Fruit fly (Drosophila melanogaster) whole organism, embryonic: ENCODE data around the gene SNRPG.

Experiments used
- Blimp-1 ChIP-seq: fragments of 200-800 bp; sonication (Bioruptor generic); optimal IDR thresholded peaks from 3 replicates; lab custom pipeline; 2018; ENCODE audit warnings: missing biosample characterization, missing genetic modification characterization, mild to moderate bottlenecking, moderate library complexity, missing genetic modification reagents
- CG13775 ChIP-seq: fragments of 200-800 bp; sonication (Bioruptor generic); optimal IDR thresholded peaks from 3 replicates; lab custom pipeline; 2017; ENCODE audit warnings: missing biosample characterization, mild to moderate bottlenecking, missing genetic modification characterization
- CG14050 ChIP-seq: fragments of 200-800 bp; sonication (Bioruptor generic); IDR thresholded peaks from 3 replicates; pipeline ENCODE4 v1.3.6; 2022; ENCODE audit warnings: missing biosample characterization, missing genetic modification characterization
- CG1603 ChIP-seq: fragments of 200-800 bp; sonication (Bioruptor generic); optimal IDR thresholded peaks from 2 replicates; lab custom pipeline; 2019; ENCODE audit warnings: missing biosample characterization, mild to moderate bottlenecking, missing genetic modification characterization, moderate library complexity
- CG16779 ChIP-seq: fragments of 200-800 bp; sonication (Bioruptor generic); IDR thresholded peaks from 2 replicates; pipeline ENCODE4 v1.3.6; 2022; ENCODE audit warnings: missing biosample characterization, missing genetic modification characterization
- CG17359 ChIP-seq: fragments of 200-800 bp; sonication (Bioruptor generic); optimal IDR thresholded peaks from 3 replicates; lab custom pipeline; 2018; ENCODE audit warnings: missing biosample characterization, mild to moderate bottlenecking, missing genetic modification characterization, moderate library complexity
- CG17385 ChIP-seq: fragments of 200-800 bp; sonication (Bioruptor generic); optimal IDR thresholded peaks from 3 replicates; lab custom pipeline; 2018; ENCODE audit warnings: missing biosample characterization, mild to moderate bottlenecking, missing genetic modification characterization
- CG1832 ChIP-seq: fragments of 200-800 bp; sonication (Bioruptor generic); optimal IDR thresholded peaks from 2 replicates; lab custom pipeline; 2017; ENCODE audit warnings: missing biosample characterization, mild to moderate bottlenecking, missing genetic modification characterization, inconsistent platforms
- CG2202 ChIP-seq: fragments of 200-800 bp; sonication (Bioruptor generic); optimal IDR thresholded peaks from 2 replicates; lab custom pipeline; 2018; ENCODE audit warnings: missing biosample characterization, mild to moderate bottlenecking, missing genetic modification characterization
- CG33557 ChIP-seq: fragments of 200-800 bp; sonication (Bioruptor generic); optimal IDR thresholded peaks from 2 replicates; lab custom pipeline; 2019; ENCODE audit warnings: missing biosample characterization, mild to moderate bottlenecking, missing genetic modification characterization, moderate library complexity
- CG4404 ChIP-seq: fragments of 200-800 bp; sonication (Bioruptor generic); IDR thresholded peaks from 2 replicates; pipeline ENCODE4 v1.3.6; 2022; ENCODE audit warnings: missing biosample characterization, missing genetic modification characterization
- CG8388 ChIP-seq: fragments of 200-800 bp; sonication (Bioruptor generic); optimal IDR thresholded peaks from 2 replicates; lab custom pipeline; 2019; ENCODE audit warnings: missing biosample characterization, mild to moderate bottlenecking, missing genetic modification characterization, moderate library complexity
- CHES-1-like ChIP-seq: fragments of 200-800 bp; sonication (Bioruptor generic); optimal IDR thresholded peaks from 2 replicates; lab custom pipeline; 2016; ENCODE audit warnings: missing biosample characterization, missing genetic modification characterization
- Camta ChIP-seq: fragments of 200-800 bp; sonication (Bioruptor generic); optimal IDR thresholded peaks from 2 replicates; lab custom pipeline; 2016; ENCODE audit warnings: missing biosample characterization, missing genetic modification characterization
- CkIIα-i1 ChIP-seq: fragments of 200-800 bp; sonication (Bioruptor generic); IDR thresholded peaks from 2 replicates; pipeline ENCODE4 v1.3.6; 2022; ENCODE audit warnings: missing biosample characterization, missing genetic modification characterization
- Dek ChIP-seq: fragments of 200-800 bp; sonication (Bioruptor generic); optimal IDR thresholded peaks from 3 replicates; lab custom pipeline; 2019; ENCODE audit warnings: missing biosample characterization, mild to moderate bottlenecking, missing genetic modification characterization, moderate library complexity
- Elba2 ChIP-seq: fragments of 200-800 bp; sonication (Bioruptor generic); optimal IDR thresholded peaks from 3 replicates; lab custom pipeline; 2016; ENCODE audit warnings: missing biosample characterization, missing genetic modification characterization
- HLHmδ ChIP-seq: fragments of 200-800 bp; sonication (Bioruptor generic); optimal IDR thresholded peaks from 2 replicates; lab custom pipeline; 2018; ENCODE audit warnings: missing biosample characterization, mild to moderate bottlenecking, missing genetic modification characterization, moderate library complexity
- HmgZ ChIP-seq: fragments of 200-800 bp; sonication (Bioruptor generic); optimal IDR thresholded peaks from 2 replicates; lab custom pipeline; 2018; ENCODE audit warnings: missing biosample characterization, mild to moderate bottlenecking, missing genetic modification characterization
- Lhr ChIP-seq: fragments of 200-800 bp; sonication (Bioruptor generic); optimal IDR thresholded peaks from 3 replicates; lab custom pipeline; 2017; ENCODE audit warnings: mild to moderate bottlenecking, missing biosample characterization, missing genetic modification reagents, missing genetic modification characterization
- Lim3 ChIP-seq: fragments of 200-800 bp; sonication (Bioruptor generic); IDR thresholded peaks from 2 replicates; pipeline ENCODE4 v1.3.6; 2022; ENCODE audit warnings: missing biosample characterization, missing genetic modification characterization
- Pdp1 ChIP-seq, 2 experiments: fragments of 200-800 bp; sonication (Bioruptor generic); optimal IDR thresholded peaks; 3 replicates each; lab custom pipeline; 2016; ENCODE audit warnings: missing biosample characterization in 2 of 2, missing genetic modification characterization in 2 of 2, mild to moderate bottlenecking in 1 of 2, moderate library complexity in 1 of 2
- Side ChIP-seq: fragments of 200-800 bp; sonication (Bioruptor generic); optimal IDR thresholded peaks from 2 replicates; lab custom pipeline; 2016; ENCODE audit warnings: missing biosample characterization, missing genetic modification characterization
- Sox102F ChIP-seq: fragments of 200-800 bp; sonication (Bioruptor generic); optimal IDR thresholded peaks from 2 replicates; lab custom pipeline; 2018; ENCODE audit warnings: missing biosample characterization, mild to moderate bottlenecking, missing genetic modification characterization, moderate library complexity
- YL-1 ChIP-seq: fragments of 200-800 bp; sonication (Bioruptor generic); optimal IDR thresholded peaks from 3 replicates; lab custom pipeline; 2017; ENCODE audit warnings: missing biosample characterization, mild to moderate bottlenecking, missing genetic modification characterization
- ac ChIP-seq: fragments of 200-800 bp; sonication (Bioruptor generic); optimal IDR thresholded peaks from 3 replicates; lab custom pipeline; 2017; ENCODE audit warnings: missing biosample characterization, mild to moderate bottlenecking, missing genetic modification characterization
- ash1 ChIP-seq: fragments of 200-800 bp; sonication (Bioruptor generic); optimal IDR thresholded peaks from 2 replicates; lab custom pipeline; 2018; ENCODE audit warnings: missing biosample characterization, mild to moderate bottlenecking, missing genetic modification characterization
- chinmo ChIP-seq: fragments of 200-800 bp; sonication (Bioruptor generic); IDR thresholded peaks from 4 replicates; pipeline ENCODE4 v1.3.6; 2022; ENCODE audit warnings: missing biosample characterization, missing genetic modification characterization; ENCODE audit not compliant: partially characterized antibody
- chm ChIP-seq: fragments of 200-800 bp; sonication (Bioruptor generic); IDR thresholded peaks from 2 replicates; pipeline ENCODE4 v1.3.6; 2022; ENCODE audit warnings: missing biosample characterization, missing genetic modification characterization
- corto ChIP-seq: fragments of 200-800 bp; sonication (Bioruptor generic); optimal IDR thresholded peaks from 2 replicates; lab custom pipeline; 2016; ENCODE audit warnings: missing biosample characterization, mild to moderate bottlenecking, missing genetic modification characterization, moderate library complexity
- ewg ChIP-seq: fragments of 200-800 bp; sonication (Bioruptor generic); optimal IDR thresholded peaks from 3 replicates; lab custom pipeline; 2017; ENCODE audit warnings: mild to moderate bottlenecking, missing biosample characterization, missing genetic modification reagents, missing genetic modification characterization
- exex ChIP-seq: fragments of 200-800 bp; sonication (Bioruptor generic); optimal IDR thresholded peaks from 4 replicates; lab custom pipeline; 2018; ENCODE audit warnings: missing biosample characterization, mild to moderate bottlenecking, missing genetic modification characterization, moderate library complexity
- hkb ChIP-seq, 2 experiments: fragments of 200-800 bp in 1 of 2; fragments of >200 bp in 1 of 2; sonication (Bioruptor generic) in 1 of 2; IDR thresholded peaks in 1 of 2; optimal IDR thresholded peaks in 1 of 2; 2 replicates each; pipeline versions ENCODE4 v1.3.6 to Lab custom; 2017 to 2022; ENCODE audit warnings: missing biosample characterization in 1 of 2, missing genetic modification characterization in 1 of 2
- klu ChIP-seq: fragments of 200-800 bp; sonication (Bioruptor generic); IDR thresholded peaks from 2 replicates; pipeline ENCODE4 v1.3.6; 2022; ENCODE audit warnings: missing biosample characterization, missing genetic modification characterization
- kni ChIP-seq: fragments of 200-800 bp; sonication (Bioruptor generic); optimal IDR thresholded peaks from 3 replicates; lab custom pipeline; 2017; ENCODE audit warnings: mild to moderate bottlenecking, missing biosample characterization, missing genetic modification reagents, missing genetic modification characterization
- lola ChIP-seq, 3 experiments: fragments of >200 bp in 2 of 3; fragments of 200-800 bp in 1 of 3; sonication (Bioruptor generic) in 1 of 3; optimal IDR thresholded peaks; 2 replicates each; lab custom pipeline; 2017 to 2019; ENCODE audit warnings: missing biosample characterization in 3 of 3, missing genetic modification characterization in 3 of 3, mild to moderate bottlenecking in 1 of 3, moderate library complexity in 1 of 3
- oc ChIP-seq: fragments of 200-800 bp; sonication (Bioruptor generic); optimal IDR thresholded peaks from 2 replicates; lab custom pipeline; 2018; ENCODE audit warnings: missing biosample characterization, mild to moderate bottlenecking, missing genetic modification characterization, moderate library complexity
- p53 ChIP-seq: fragments of 200-800 bp; sonication (Bioruptor generic); optimal IDR thresholded peaks from 2 replicates; lab custom pipeline; 2016; ENCODE audit warnings: missing biosample characterization, missing genetic modification characterization
- pb ChIP-seq: fragments of 200-800 bp; sonication (Bioruptor generic); optimal IDR thresholded peaks from 3 replicates; lab custom pipeline; 2016; ENCODE audit warnings: missing biosample characterization, missing genetic modification characterization
- row ChIP-seq: fragments of 200-800 bp; sonication (Bioruptor generic); IDR thresholded peaks from 3 replicates; pipeline ENCODE4 v1.3.6; 2022; ENCODE audit warnings: missing biosample characterization, missing genetic modification characterization
- sens ChIP-seq: fragments of 200-800 bp; sonication (Bioruptor generic); peaks from one replicate; lab custom pipeline; 2016; ENCODE audit warnings: missing biosample characterization, missing genetic modification characterization
- twi ChIP-seq: fragments of 200-800 bp; optimal IDR thresholded peaks from 2 replicates; lab custom pipeline; 2019; ENCODE audit warnings: missing biosample characterization, mild to moderate bottlenecking, missing genetic modification characterization, moderate library complexity
- vvl ChIP-seq: fragments of 200-800 bp; sonication (Bioruptor generic); IDR thresholded peaks from 2 replicates; pipeline ENCODE4 v1.3.6; 2022; ENCODE audit warnings: missing biosample characterization, missing genetic modification characterization
- zfh1 ChIP-seq: fragments of 200-800 bp; sonication (Bioruptor generic); IDR thresholded peaks from 3 replicates; pipeline ENCODE4 v1.3.6; 2022; ENCODE audit warnings: missing biosample characterization, missing genetic modification characterization

The SNRPG gene

dm6 chrX:16647737-16648434, 7.7 kb upstream of the SNRPG start (continued):
- TF ChIP-seq Camta (GFP tag; lab: Kevin White, UChicago) (no peak), ewg (peak; percentile 6), corto (GFP tag; lab: Kevin White, UChicago) (peak; percentile 7), Elba2 (GFP tag; lab: Kevin White, UChicago) (peak; percentile 25), CkIIα-i1 (GFP tag; lab: Robert Waterston, UW) (no peak)
- TF ChIP-seq, all 482 proteins: peak for 12

- TF ChIP-seq pb (GFP tag; lab: Kevin White, UChicago) = no peak
- TF ChIP-seq CG1832 = no peak
- no peak for TF ChIP-seq HmgZ (tag; lab: Kevin White, UChicago)
- no peak for TF ChIP-seq sens
- TF ChIP-seq Lim3 = no peak
- TF ChIP-seq klu = no peak
- no peak for TF ChIP-seq ash1 (GFP tag; lab: Kevin White, UChicago)
These were observed 6.9 kb upstream of the SNRPG start for dm6 chrX:16647092-16647632.

DNA sequence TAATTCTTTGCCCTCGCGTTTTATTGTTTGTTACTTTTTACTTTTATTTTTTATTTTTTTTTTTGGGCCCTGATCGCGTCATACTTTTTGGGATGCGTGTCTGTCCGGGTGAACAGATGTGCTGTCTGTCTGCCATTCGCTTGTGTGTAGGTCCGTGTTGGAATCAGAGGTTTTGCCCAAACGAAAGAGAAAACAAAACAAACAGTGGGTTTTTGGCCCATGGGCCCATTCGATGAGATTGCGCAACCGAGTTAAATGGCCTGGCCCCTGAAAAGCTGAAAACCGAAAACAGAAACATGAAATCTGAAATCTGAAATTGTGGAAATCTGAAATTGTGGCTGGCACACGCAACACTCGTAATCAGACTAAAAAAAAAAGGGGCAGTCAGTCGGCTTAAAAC, 5.3 kb upstream of the SNRPG start:
- TF ChIP-seq CG13775 = no peak
- peak; percentile 56 for TF ChIP-seq Blimp-1 (GFP tag; lab: Kevin White, UChicago)
- no peak for TF ChIP-seq CG16779 (GFP tag; lab: Robert Waterston, UW)
- peak in 1 of 2 experiments; percentile 88 for TF ChIP-seq Pdp1 (GFP tag; optimal IDR thresholded peaks at IDR 0.05; lab: Kevin White, UChicago)
- TF ChIP-seq CG8388 (GFP tag; lab: Kevin White, UChicago) = no peak
- TF ChIP-seq kni (GFP tag; lab: Kevin White, UChicago) = no peak
- TF ChIP-seq CG4404 = no peak
- no peak for TF ChIP-seq CG2202
- TF ChIP-seq oc = peak; percentile 4
- no peak for TF ChIP-seq Dek (tag; lab: Kevin White, UChicago)
- no peak for TF ChIP-seq CG17359 (tag; lab: Kevin White, UChicago)
- 0 out of 4 replicates have a peak, but pooled peaks have one; percentile 7 for TF ChIP-seq chinmo (GFP tag; lab: Robert Waterston, UW)
- TF ChIP-seq CG1603 = no peak

DNA sequence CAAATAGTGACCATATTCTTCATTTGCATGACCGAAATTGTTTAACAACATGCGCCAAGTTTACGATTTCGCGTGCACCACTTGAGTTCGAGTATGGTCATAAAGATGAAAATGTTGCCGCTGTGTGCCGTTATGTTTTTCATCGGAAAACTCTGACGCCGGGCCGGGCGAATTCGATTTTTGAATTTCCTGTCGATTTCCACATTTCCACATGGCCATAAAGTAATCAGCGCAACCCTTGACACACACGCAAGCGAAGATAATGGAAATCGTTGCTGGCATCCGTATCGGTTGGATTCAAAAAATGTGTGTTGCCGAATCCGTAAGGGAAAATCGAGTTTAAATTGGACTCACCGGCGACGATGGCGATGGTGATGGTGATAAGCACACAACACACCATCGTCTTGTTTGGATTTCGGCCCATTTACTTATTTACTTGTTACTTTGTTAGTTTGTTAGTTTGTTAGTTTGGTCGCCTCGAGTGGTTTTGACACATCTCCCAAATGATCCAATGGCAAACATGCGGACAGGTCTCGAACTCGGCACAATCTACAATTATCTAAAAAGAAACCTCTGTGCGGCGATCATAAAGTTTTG, 4.4 kb upstream of the SNRPG start:
- TF ChIP-seq lola (GFP tag; optimal IDR thresholded peaks at IDR 0.05; lab: Kevin White, UChicago) (peak in 1 of 3 experiments; percentile 22), CHES-1-like (no peak), YL-1 (GFP tag; lab: Kevin White, UChicago) (peak; percentile 1), zfh1 (GFP tag; lab: Robert Waterston, UW) (peak; percentile 34; the same call in 1 of the 3 replicates), CG17385 (peak; percentile 22), ac (GFP tag; lab: Kevin White, UChicago) (peak; percentile 74), HLHmδ (peak; percentile 65), exex (tag; lab: Kevin White, UChicago) (peak; percentile 33), twi (tag; lab: Kevin White, UChicago) (peak; percentile 24), chm (GFP tag; lab: Robert Waterston, UW) (peak; percentile 80), Lhr (GFP tag; lab: Kevin White, UChicago) (peak; percentile 31), vvl (GFP tag; lab: Robert Waterston, UW) (0 out of 2 replicates have a peak, but pooled peaks have one; percentile 10), Sox102F (GFP tag; lab: Kevin White, UChicago) (peak; percentile 49), CG14050 (GFP tag; lab: Robert Waterston, UW) (peak; percentile 29; the same call in 2 of the 3 replicates), CG33557 (peak; percentile 66), hkb (optimal IDR thresholded peaks at IDR 0.05; lab: Kevin White, UChicago) (no peak), hkb (GFP tag; IDR thresholded peaks at IDR 0.05; lab: Robert Waterston, UW) (peak; percentile 51; the same call in 1 of the 2 replicates), row (GFP tag; lab: Robert Waterston, UW) (no peak), Side (GFP tag; lab: Kevin White, UChicago) (peak; percentile 38), p53 (GFP tag; lab: Kevin White, UChicago) (no peak)
